Fruit fly (Drosophila melanogaster): Measurements from ENCODE around the gene Dbp21E2.

- TF ChIP-seq dac (GFP tag; optimal IDR thresholded peaks at IDR 0.05) (no peak), fd85E (GFP tag; optimal IDR thresholded peaks at IDR 0.05) (no peak), CG8632 (GFP tag; optimal IDR thresholded peaks at IDR 0.05) (no peak), Gug (GFP tag; IDR thresholded peaks at IDR 0.05) (no peak), Sox15 (GFP tag; optimal IDR thresholded peaks at IDR 0.05) (no peak), fkh (GFP tag; optimal IDR thresholded peaks at IDR 0.05) (no peak)
These were observed 38.6 kb downstream of the Dbp21E2 start for dm6 chr2L:849787-850512.
